Fruit fly (Drosophila melanogaster) S2 (cell line): ENCODE measurements around the gene vret.

Source experiments
- CG8478 ChIP-seq: fragments of >200 bp; optimal IDR thresholded peaks from 2 replicates; lab custom pipeline; 2018
- CTCF ChIP-seq, 2 experiments: fragments of >200 bp; optimal IDR thresholded peaks; 2 replicates each; lab custom pipeline; 2018

The vret gene

dm6 chr3R:22698208-22698607 lies 47.2 kb downstream of the vret start, which contains the start of gene Cyp6d4:
Cyp6d4 (plus strand) TSS chr3R:22698319.
- TF ChIP-seq CG8478 (lab: Kevin White, UChicago) = no peak
- no peak for TF ChIP-seq CTCF (optimal IDR thresholded peaks at IDR 0.05; lab: Kevin White, UChicago)

- TF ChIP-seq CG8478 (lab: Kevin White, UChicago) (no peak), CTCF (optimal IDR thresholded peaks at IDR 0.05; lab: Kevin White, UChicago) (no peak)
Measured at dm6 chr3R:22694659-22695058, 50.7 kb downstream of the vret start, which contains the start of gene cd. cd (plus strand) TSS chr3R:22694959.
